Worm (Caenorhabditis elegans) whole organism, mixed stage, embryonic: ENCODE data around the gene dnc-1.

Experiments
- hlh-1 ChIP-seq: fragments of 150-350 bp; optimal IDR thresholded peaks from 2 replicates; lab custom pipeline; 2014; ENCODE audit warnings: missing biosample characterization, missing genetic modification reagents, missing genetic modification characterization
- lsy-2 ChIP-seq: fragments of 150-350 bp; optimal IDR thresholded peaks from 2 replicates; lab custom pipeline; 2014; ENCODE audit warnings: missing biosample characterization, missing genetic modification characterization
- nhr-12 ChIP-seq: fragments of 150-350 bp; optimal IDR thresholded peaks from 2 replicates; lab custom pipeline; 2014; ENCODE audit warnings: missing biosample characterization, missing genetic modification characterization
- nhr-2 ChIP-seq: fragments of 150-350 bp; optimal IDR thresholded peaks from 2 replicates; lab custom pipeline; 2014; ENCODE audit warnings: missing biosample characterization, missing genetic modification characterization
- nhr-237 ChIP-seq: fragments of 150-350 bp; optimal IDR thresholded peaks from 2 replicates; lab custom pipeline; 2014; ENCODE audit warnings: missing biosample characterization, missing genetic modification characterization
- pha-4 ChIP-seq: fragments of 150-350 bp; optimal IDR thresholded peaks from 2 replicates; lab custom pipeline; 2018; ENCODE audit warnings: missing biosample characterization, missing genetic modification reagents, missing genetic modification characterization
- sptf-1 ChIP-seq: sonication (generic microtip); optimal IDR thresholded peaks from 2 replicates; lab custom pipeline; 2017; ENCODE audit warnings: mild to moderate bottlenecking, missing genetic modification characterization, moderate library complexity, missing compliant biosample characterization
- unc-120 ChIP-seq: sonication (generic microtip); optimal IDR thresholded peaks from 2 replicates; lab custom pipeline; 2017; ENCODE audit warnings: missing genetic modification characterization, missing compliant biosample characterization; ENCODE audit not compliant: poor library complexity, severe bottlenecking

DNA sequence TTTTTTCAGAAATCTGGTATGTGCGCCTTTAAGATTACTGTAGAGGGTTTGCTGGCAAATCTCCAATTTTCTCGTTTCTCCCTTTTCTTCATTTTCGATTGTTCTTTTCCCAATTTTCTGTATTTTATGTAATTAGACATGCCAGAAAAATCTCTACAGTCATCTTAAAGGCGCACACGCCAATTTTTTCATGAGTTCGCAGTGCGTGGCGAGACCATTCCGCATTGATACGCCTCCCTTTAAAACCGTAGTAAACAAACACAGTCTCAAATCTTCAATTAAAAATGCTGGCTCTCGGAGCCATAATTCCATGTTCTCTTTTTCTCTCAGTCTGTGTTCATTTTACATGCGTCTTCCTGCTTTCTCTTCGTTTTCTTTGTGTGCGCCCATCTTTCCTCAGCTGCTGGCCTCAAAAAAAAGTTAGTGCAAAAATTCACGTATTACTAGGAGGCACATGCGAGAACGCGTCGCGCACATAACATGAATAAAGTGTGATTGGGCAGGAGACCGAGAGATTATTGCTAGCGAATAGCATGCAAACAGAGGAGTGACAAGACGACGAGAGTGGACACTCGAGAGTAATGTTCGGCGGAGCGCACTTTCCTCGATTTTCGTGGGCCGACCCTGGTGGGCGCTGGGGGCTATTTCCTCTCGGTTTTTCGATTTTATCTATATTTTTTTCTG lies 14.0 kb downstream of the dnc-1 start:
- TF ChIP-seq pha-4 (tag; lab: Kevin White, UChicago) (peak; percentile 39), nhr-12 (no peak), lsy-2 (tag; lab: Kevin White, UChicago) (peak; percentile 21), hlh-1 (tag; lab: Kevin White, UChicago) (peak; percentile 45), unc-120 (tag; lab: Kevin White, UChicago) (peak; percentile 13), nhr-237 (tag; lab: Kevin White, UChicago) (peak; percentile 20), sptf-1 (tag; lab: Kevin White, UChicago) (no peak), nhr-2 (tag; lab: Kevin White, UChicago) (no peak)
